Fruit fly (Drosophila melanogaster) whole organism, embryonic: ENCODE data around the gene CG6788.
A peak's percentile ranks its signal among the peaks of the same experiment; 100 is the strongest.

Source experiments
- Ada2b ChIP-seq: fragments of 200-800 bp; sonication (Bioruptor generic); IDR thresholded peaks from 2 replicates; pipeline ENCODE4 v1.3.6; 2022; ENCODE audit warnings: missing biosample characterization, missing genetic modification characterization
- Blimp-1 ChIP-seq: fragments of 200-800 bp; sonication (Bioruptor generic); optimal IDR thresholded peaks from 3 replicates; lab custom pipeline; 2018; ENCODE audit warnings: missing biosample characterization, missing genetic modification characterization, mild to moderate bottlenecking, moderate library complexity, missing genetic modification reagents
- BtbVII ChIP-seq: fragments of 200-800 bp; sonication (Bioruptor generic); optimal IDR thresholded peaks from 3 replicates; lab custom pipeline; 2017; ENCODE audit warnings: missing biosample characterization, mild to moderate bottlenecking, missing genetic modification characterization
- CG10267 ChIP-seq: fragments of 200-800 bp; sonication (Bioruptor generic); optimal IDR thresholded peaks from 2 replicates; lab custom pipeline; 2018; ENCODE audit warnings: missing biosample characterization, mild to moderate bottlenecking, missing genetic modification characterization, moderate library complexity
- CG10431 ChIP-seq: fragments of 200-800 bp; sonication (Bioruptor generic); optimal IDR thresholded peaks from 3 replicates; lab custom pipeline; 2018; ENCODE audit warnings: missing biosample characterization, mild to moderate bottlenecking, missing genetic modification characterization
- CG10543 ChIP-seq: fragments of 200-800 bp; sonication (Bioruptor generic); optimal IDR thresholded peaks from 3 replicates; lab custom pipeline; 2017; ENCODE audit warnings: missing biosample characterization, mild to moderate bottlenecking, missing genetic modification characterization, moderate library complexity
- CG10654 ChIP-seq: fragments of 200-800 bp; sonication (Bioruptor generic); optimal IDR thresholded peaks from 2 replicates; lab custom pipeline; 2016; ENCODE audit warnings: missing biosample characterization, missing genetic modification characterization
- CG11695 ChIP-seq: fragments of 200-800 bp; sonication (Bioruptor generic); IDR thresholded peaks from 3 replicates; pipeline ENCODE4 v1.3.6; 2022; ENCODE audit warnings: missing biosample characterization, missing genetic modification characterization
- CG11696 ChIP-seq: fragments of 200-800 bp; sonication (Bioruptor generic); IDR thresholded peaks from 2 replicates; pipeline ENCODE4 v1.3.6; 2022; ENCODE audit warnings: missing biosample characterization, missing genetic modification characterization
- CG12744 ChIP-seq: fragments of 200-800 bp; sonication (Bioruptor generic); optimal IDR thresholded peaks from 2 replicates; lab custom pipeline; 2016; ENCODE audit warnings: missing biosample characterization, missing genetic modification characterization
- CG12769 ChIP-seq: fragments of 200-800 bp; sonication (Bioruptor generic); optimal IDR thresholded peaks from 2 replicates; lab custom pipeline; 2019; ENCODE audit warnings: missing biosample characterization, mild to moderate bottlenecking, missing genetic modification characterization, moderate library complexity
- CG13287 ChIP-seq: fragments of 200-800 bp; sonication (Bioruptor generic); IDR thresholded peaks from 2 replicates; pipeline ENCODE4 v1.3.6; 2022; ENCODE audit warnings: missing biosample characterization, missing genetic modification characterization; ENCODE audit not compliant: partially characterized antibody
- CG13624 ChIP-seq: fragments of 200-800 bp; sonication (Bioruptor generic); optimal IDR thresholded peaks from 2 replicates; lab custom pipeline; 2016; ENCODE audit warnings: missing biosample characterization, missing genetic modification characterization
- CG14050 ChIP-seq: fragments of 200-800 bp; sonication (Bioruptor generic); IDR thresholded peaks from 3 replicates; pipeline ENCODE4 v1.3.6; 2022; ENCODE audit warnings: missing biosample characterization, missing genetic modification characterization
- CG16779 ChIP-seq: fragments of 200-800 bp; sonication (Bioruptor generic); IDR thresholded peaks from 2 replicates; pipeline ENCODE4 v1.3.6; 2022; ENCODE audit warnings: missing biosample characterization, missing genetic modification characterization
- CG17361 ChIP-seq: fragments of 200-800 bp; sonication (Bioruptor generic); IDR thresholded peaks from 3 replicates; pipeline ENCODE4 v1.3.6; 2022; ENCODE audit warnings: missing biosample characterization, missing genetic modification characterization
- CG2116 ChIP-seq: fragments of 200-800 bp; sonication (Bioruptor generic); optimal IDR thresholded peaks from 3 replicates; lab custom pipeline; 2018; ENCODE audit warnings: missing biosample characterization, mild to moderate bottlenecking, missing genetic modification characterization
- CG32772 ChIP-seq: fragments of 200-800 bp; sonication (Bioruptor generic); IDR thresholded peaks from 2 replicates; pipeline ENCODE4 v1.3.6; 2022; ENCODE audit warnings: missing biosample characterization, missing genetic modification characterization
- CG3407 ChIP-seq: fragments of 200-800 bp; sonication (Bioruptor generic); optimal IDR thresholded peaks from 2 replicates; lab custom pipeline; 2018; ENCODE audit warnings: missing biosample characterization, mild to moderate bottlenecking, missing genetic modification characterization
- CG8924 ChIP-seq: fragments of 200-800 bp; optimal IDR thresholded peaks from 3 replicates; lab custom pipeline; 2019; ENCODE audit warnings: missing biosample characterization, mild to moderate bottlenecking, missing genetic modification characterization, moderate library complexity
- Chrac-16 ChIP-seq: fragments of 200-800 bp; sonication (Bioruptor generic); optimal IDR thresholded peaks from 3 replicates; lab custom pipeline; 2016; ENCODE audit warnings: missing biosample characterization, missing genetic modification characterization
- Drgx ChIP-seq: fragments of 200-800 bp; sonication (Bioruptor generic); IDR thresholded peaks from 2 replicates; pipeline ENCODE4 v1.3.6; 2022; ENCODE audit warnings: missing biosample characterization, missing genetic modification characterization
- Hand ChIP-seq: fragments of 200-800 bp; sonication (Bioruptor generic); optimal IDR thresholded peaks from 2 replicates; lab custom pipeline; 2017; ENCODE audit warnings: mild to moderate bottlenecking, missing biosample characterization, missing genetic modification reagents, missing genetic modification characterization
- Hr39 ChIP-seq: fragments of >200 bp; optimal IDR thresholded peaks from 2 replicates; lab custom pipeline; 2017
- Hr78 ChIP-seq, 2 experiments: fragments of 200-800 bp in 1 of 2; fragments of >200 bp in 1 of 2; sonication (Bioruptor generic) in 1 of 2; optimal IDR thresholded peaks; 2 replicates each; lab custom pipeline; 2017 to 2019; ENCODE audit warnings: missing biosample characterization in 2 of 2, missing genetic modification characterization in 2 of 2, mild to moderate bottlenecking in 1 of 2, moderate library complexity in 1 of 2
- Rx ChIP-seq: fragments of 200-800 bp; sonication (Bioruptor generic); IDR thresholded peaks from 2 replicates; pipeline ENCODE4 v1.3.6; 2022; ENCODE audit warnings: missing biosample characterization, missing genetic modification characterization
- Trl ChIP-seq, 3 experiments: fragments of >200 bp in 2 of 3; fragments of 200-800 bp in 1 of 3; sonication (Bioruptor generic) in 1 of 3; optimal IDR thresholded peaks; 2 replicates in 1 of 3; 3 replicates in 2 of 3; lab custom pipeline; 2016 to 2017; ENCODE audit warnings: missing biosample characterization in 1 of 3, missing genetic modification characterization in 1 of 3
- Vsx1 ChIP-seq: fragments of 200-800 bp; sonication (Bioruptor generic); optimal IDR thresholded peaks from 2 replicates; lab custom pipeline; 2017; ENCODE audit warnings: missing biosample characterization, mild to moderate bottlenecking, missing genetic modification characterization, missing genetic modification reagents
- br ChIP-seq: fragments of >200 bp; optimal IDR thresholded peaks from 2 replicates; lab custom pipeline; 2017
- cg ChIP-seq: fragments of 200-800 bp; sonication (Bioruptor generic); optimal IDR thresholded peaks from 3 replicates; lab custom pipeline; 2019; ENCODE audit warnings: missing biosample characterization, mild to moderate bottlenecking, missing genetic modification characterization, moderate library complexity
- chinmo ChIP-seq: fragments of 200-800 bp; sonication (Bioruptor generic); IDR thresholded peaks from 4 replicates; pipeline ENCODE4 v1.3.6; 2022; ENCODE audit warnings: missing biosample characterization, missing genetic modification characterization; ENCODE audit not compliant: partially characterized antibody
- esg ChIP-seq: fragments of 200-800 bp; sonication (Bioruptor generic); conservative IDR thresholded peaks from 2 replicates; pipeline ENCODE4 v1.3.6; 2022; ENCODE audit warnings: missing biosample characterization, missing genetic modification characterization
- eve ChIP-seq, 2 experiments: fragments of >200 bp; optimal IDR thresholded peaks; 2 replicates each; lab custom pipeline; 2017; ENCODE audit warnings: missing biosample characterization in 2 of 2, missing genetic modification characterization in 2 of 2
- gsb ChIP-seq: fragments of 200-800 bp; sonication (Bioruptor generic); IDR thresholded peaks from 2 replicates; pipeline ENCODE4 v1.3.6; 2022; ENCODE audit warnings: missing biosample characterization, missing genetic modification characterization
- hb ChIP-seq: fragments of 200-800 bp; sonication (Bioruptor generic); IDR thresholded peaks from 3 replicates; pipeline ENCODE4 v1.3.6; 2022; ENCODE audit warnings: missing biosample characterization, missing genetic modification characterization; ENCODE audit not compliant: partially characterized antibody
- kni ChIP-seq: fragments of 200-800 bp; sonication (Bioruptor generic); optimal IDR thresholded peaks from 3 replicates; lab custom pipeline; 2017; ENCODE audit warnings: mild to moderate bottlenecking, missing biosample characterization, missing genetic modification reagents, missing genetic modification characterization
- maf-S ChIP-seq: fragments of 200-800 bp; sonication (Bioruptor generic); optimal IDR thresholded peaks from 2 replicates; lab custom pipeline; 2016; ENCODE audit warnings: missing biosample characterization, missing genetic modification characterization
- nom ChIP-seq: fragments of 200-800 bp; sonication (Bioruptor generic); optimal IDR thresholded peaks from 2 replicates; lab custom pipeline; 2017; ENCODE audit warnings: missing biosample characterization, missing genetic modification characterization, mild to moderate bottlenecking, moderate library complexity, missing genetic modification reagents
- peb ChIP-seq: fragments of 200-800 bp; sonication (Bioruptor generic); IDR thresholded peaks from 2 replicates; pipeline ENCODE4 v1.3.6; 2022; ENCODE audit warnings: missing biosample characterization, missing genetic modification characterization
- rib ChIP-seq: fragments of 200-800 bp; sonication (Bioruptor generic); IDR thresholded peaks from 2 replicates; pipeline ENCODE4 v1.3.6; 2022; ENCODE audit warnings: missing biosample characterization, missing genetic modification characterization
- sd ChIP-seq: fragments of 200-800 bp; sonication (Bioruptor generic); optimal IDR thresholded peaks from 3 replicates; lab custom pipeline; 2018; ENCODE audit warnings: missing biosample characterization, mild to moderate bottlenecking, missing genetic modification characterization, moderate library complexity
- sens ChIP-seq: fragments of 200-800 bp; sonication (Bioruptor generic); peaks from one replicate; lab custom pipeline; 2016; ENCODE audit warnings: missing biosample characterization, missing genetic modification characterization
- slp2 ChIP-seq: fragments of 200-800 bp; sonication (Bioruptor generic); optimal IDR thresholded peaks from 2 replicates; lab custom pipeline; 2016; ENCODE audit warnings: missing biosample characterization, missing genetic modification characterization
- sqz ChIP-seq: fragments of 200-800 bp; sonication (Bioruptor generic); optimal IDR thresholded peaks from 3 replicates; lab custom pipeline; 2018; ENCODE audit warnings: missing biosample characterization, mild to moderate bottlenecking, missing genetic modification characterization
- wek ChIP-seq: fragments of 200-800 bp; sonication (Bioruptor generic); optimal IDR thresholded peaks from 3 replicates; lab custom pipeline; 2018; ENCODE audit warnings: missing biosample characterization, mild to moderate bottlenecking, missing genetic modification characterization, moderate library complexity
- yki ChIP-seq: fragments of >200 bp; optimal IDR thresholded peaks from 3 replicates; lab custom pipeline; 2018
- zen2 ChIP-seq: fragments of 200-800 bp; sonication (Bioruptor generic); IDR thresholded peaks from 3 replicates; pipeline ENCODE4 v1.3.6; 2022; ENCODE audit warnings: missing biosample characterization, missing genetic modification characterization; ENCODE audit not compliant: partially characterized antibody

Gene CG6788

DNA sequence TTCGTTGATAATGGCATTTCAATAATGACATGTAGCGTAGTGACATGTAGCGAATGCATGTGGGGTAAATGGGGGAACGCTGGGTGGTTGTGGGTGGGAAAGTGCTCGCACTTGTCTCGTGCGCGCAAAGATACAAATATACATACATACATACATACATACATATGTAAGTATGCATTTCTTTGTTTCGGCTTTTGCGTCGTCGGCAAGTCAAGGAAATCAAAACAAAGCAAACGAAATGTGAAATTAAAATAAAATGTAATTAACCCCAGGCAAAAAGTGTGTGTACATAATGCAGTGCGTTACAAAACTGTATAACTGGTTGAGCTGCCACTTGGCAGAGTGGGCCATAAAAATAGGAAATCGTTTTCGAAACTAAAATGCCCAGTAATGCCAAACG, 12.3 kb upstream of the CG6788 start:
- TF ChIP-seq Rx (GFP tag; lab: Robert Waterston, UW) (no peak), sens (GFP tag; lab: Kevin White, UChicago) (peak; percentile 52), CG11695 (0 out of 3 replicates have a peak, but pooled peaks have one; percentile 15), rib (no peak), Hr39 (lab: Kevin White, UChicago) (no peak), CG10431 (no peak), peb (GFP tag; lab: Robert Waterston, UW) (no peak), esg (GFP tag; lab: Robert Waterston, UW) (no peak), gsb (GFP tag; lab: Robert Waterston, UW) (no peak), CG32772 (GFP tag; lab: Robert Waterston, UW) (no peak)

DNA sequence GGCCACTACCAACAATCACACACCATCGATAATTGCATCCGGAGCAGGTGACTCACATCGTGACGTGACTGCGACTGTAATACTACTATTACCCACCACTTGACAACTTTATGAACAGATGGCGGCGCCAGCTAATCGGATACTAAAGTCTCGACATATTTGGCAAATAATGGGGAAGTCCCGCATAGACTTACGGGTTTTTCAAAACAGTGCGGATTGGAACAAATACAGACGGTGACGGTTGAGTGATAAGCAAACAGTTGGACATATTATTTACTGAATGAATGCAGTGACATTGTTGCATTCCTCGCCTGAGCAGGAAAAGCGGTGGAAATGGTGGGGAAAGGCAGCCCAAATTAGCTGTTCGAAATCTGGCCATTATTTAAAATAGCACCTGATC, 11.5 kb upstream of the CG6788 start:
- TF ChIP-seq Chrac-16 (GFP tag; lab: Kevin White, UChicago) (no peak), CG14050 (no peak), maf-S (no peak), BtbVII (GFP tag; lab: Kevin White, UChicago) (no peak), CG11696 (GFP tag; lab: Robert Waterston, UW) (no peak), Vsx1 (no peak), slp2 (GFP tag; lab: Kevin White, UChicago) (no peak), CG13624 (GFP tag; lab: Kevin White, UChicago) (no peak), CG10267 (tag; lab: Kevin White, UChicago) (no peak), CG17361 (GFP tag; lab: Robert Waterston, UW) (no peak)

DNA sequence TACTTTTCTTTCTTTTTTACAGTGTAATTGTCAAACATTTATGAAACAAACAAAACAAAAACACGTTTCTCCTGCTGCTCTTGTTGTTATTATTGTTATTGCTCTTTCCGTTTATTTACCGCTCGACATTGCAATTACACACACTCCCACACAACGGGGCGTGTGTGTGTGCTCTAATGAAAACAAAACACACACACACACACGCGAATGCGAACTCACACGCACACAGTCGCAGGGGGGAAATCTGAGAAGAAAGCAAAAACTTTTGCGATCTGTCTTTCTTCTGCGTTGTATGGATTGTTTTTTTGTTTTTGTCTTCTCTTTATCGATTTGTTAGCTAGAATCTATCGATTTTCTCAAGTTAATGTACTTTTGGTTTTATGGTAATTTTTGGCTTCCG, 10.0 kb upstream of the CG6788 start:
- TF ChIP-seq chinmo (GFP tag; lab: Robert Waterston, UW): 0 out of 4 replicates have a peak, but pooled peaks have one; percentile 53
- TF ChIP-seq eve (GFP tag; optimal IDR thresholded peaks at IDR 0.05; lab: Kevin White, UChicago): peak in 1 of 2 experiments; percentile 13
- TF ChIP-seq cg (GFP tag; lab: Kevin White, UChicago): peak; percentile 36
- no peak for TF ChIP-seq CG3407

DNA sequence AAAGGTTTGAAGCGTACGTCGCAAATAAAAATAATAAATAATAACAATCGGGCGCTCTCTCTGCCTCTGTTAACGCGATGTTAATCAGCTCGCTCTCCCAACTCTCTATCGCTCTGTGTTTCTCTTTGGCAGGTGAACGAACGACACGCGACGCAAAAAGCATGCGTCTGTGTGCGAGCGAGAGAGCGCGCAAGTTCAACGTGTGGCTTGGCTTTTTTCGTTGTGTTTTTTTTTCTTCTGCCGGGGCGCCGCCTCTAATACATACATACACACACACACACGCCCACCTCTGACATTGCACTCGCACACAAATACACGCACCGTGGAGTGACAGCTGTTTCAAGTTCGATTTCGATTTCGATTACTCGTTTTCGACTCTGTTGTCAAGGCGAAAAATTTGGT, 9.3 kb upstream of the CG6788 start:
- TF ChIP-seq nom (GFP tag; lab: Kevin White, UChicago) (peak; percentile 67), CG12769 (tag; lab: Kevin White, UChicago) (peak; percentile 16), CG10543 (GFP tag; lab: Kevin White, UChicago) (peak; percentile 21), kni (peak; percentile 2), Hr78 (GFP tag; optimal IDR thresholded peaks at IDR 0.05; lab: Kevin White, UChicago) (peak in 1 of 2 experiments; percentile 85), br (no peak), CG13287 (GFP tag; lab: Robert Waterston, UW) (peak; percentile 35; the same call in 1 of the 2 replicates), CG2116 (GFP tag; lab: Kevin White, UChicago) (peak; percentile 56), rib (peak; percentile 48; the same call in 1 of the 2 replicates), sqz (peak; percentile 97), CG8924 (tag; lab: Kevin White, UChicago) (no peak), Trl (optimal IDR thresholded peaks at IDR 0.05; lab: Kevin White, UChicago) (peak; percentile 86 to 91), Trl (GFP tag; optimal IDR thresholded peaks at IDR 0.05; lab: Kevin White, UChicago) (no peak), Hand (GFP tag; lab: Kevin White, UChicago) (no peak), CG16779 (GFP tag; lab: Robert Waterston, UW) (no peak), Ada2b (GFP tag; lab: Robert Waterston, UW) (no peak), CG10654 (GFP tag; lab: Kevin White, UChicago) (no peak), cg (GFP tag; lab: Kevin White, UChicago) (peak; percentile 91), CG12744 (GFP tag; lab: Kevin White, UChicago) (no peak), Blimp-1 (GFP tag; lab: Kevin White, UChicago) (peak; percentile 8), zen2 (GFP tag; lab: Robert Waterston, UW) (no peak), Drgx (GFP tag; lab: Robert Waterston, UW) (peak; percentile 65), yki (lab: Kevin White, UChicago) (peak; percentile 67), sd (tag; lab: Kevin White, UChicago) (peak; percentile 48), hb (GFP tag; lab: Robert Waterston, UW) (no peak), wek (GFP tag; lab: Kevin White, UChicago) (no peak)
